Worm (Caenorhabditis elegans) whole organism, mixed stage, embryonic: Measurements from ENCODE around the gene nex-3.

ENCODE experiments used
- M03D4.4 ChIP-seq: sonication (generic microtip); optimal IDR thresholded peaks from 2 replicates; lab custom pipeline; 2017; ENCODE audit warnings: mild to moderate bottlenecking, missing genetic modification characterization, missing compliant biosample characterization
- bed-3 ChIP-seq: fragments of 200-800 bp; sonication (Bioruptor generic); optimal IDR thresholded peaks from 3 replicates; lab custom pipeline; 2018; ENCODE audit warnings: mild to moderate bottlenecking, missing genetic modification characterization, moderate library complexity, missing compliant biosample characterization
- blmp-1 ChIP-seq: fragments of 150-350 bp; optimal IDR thresholded peaks from 2 replicates; lab custom pipeline; 2014; ENCODE audit warnings: missing biosample characterization, missing genetic modification characterization
- ceh-39 ChIP-seq: fragments of 150-350 bp; optimal IDR thresholded peaks from 2 replicates; lab custom pipeline; 2014; ENCODE audit warnings: missing biosample characterization, missing genetic modification characterization
- ceh-83 ChIP-seq: fragments of 200-800 bp; sonication (Bioruptor generic); optimal IDR thresholded peaks from 2 replicates; lab custom pipeline; 2018; ENCODE audit warnings: mild to moderate bottlenecking, missing genetic modification characterization, missing compliant biosample characterization
- ces-1 ChIP-seq: fragments of 150-350 bp; optimal IDR thresholded peaks from 2 replicates; lab custom pipeline; 2014; ENCODE audit warnings: missing biosample characterization, missing genetic modification reagents, missing genetic modification characterization
- cnd-1 ChIP-seq: fragments of 200-800 bp; sonication (Bioruptor generic); optimal IDR thresholded peaks from 2 replicates; lab custom pipeline; 2018; ENCODE audit warnings: mild to moderate bottlenecking, missing genetic modification characterization, missing compliant biosample characterization
- drap-1 ChIP-seq: fragments of 200-800 bp; sonication (Bioruptor generic); optimal IDR thresholded peaks from 3 replicates; lab custom pipeline; 2018; ENCODE audit warnings: mild to moderate bottlenecking, missing genetic modification characterization, missing compliant biosample characterization
- elt-3 ChIP-seq: fragments of 150-350 bp; optimal IDR thresholded peaks from 2 replicates; lab custom pipeline; 2014; ENCODE audit warnings: missing biosample characterization, missing genetic modification characterization
- flh-1 ChIP-seq: fragments of 200-800 bp; sonication (Bioruptor generic); optimal IDR thresholded peaks from 2 replicates; lab custom pipeline; 2018; ENCODE audit warnings: mild to moderate bottlenecking, missing genetic modification characterization, moderate library complexity, missing compliant biosample characterization
- hlh-1 ChIP-seq: fragments of 150-350 bp; optimal IDR thresholded peaks from 2 replicates; lab custom pipeline; 2014; ENCODE audit warnings: missing biosample characterization, missing genetic modification reagents, missing genetic modification characterization
- lin-32 ChIP-seq: fragments of 200-800 bp; sonication (Bioruptor generic); optimal IDR thresholded peaks from 2 replicates; lab custom pipeline; 2018; ENCODE audit warnings: mild to moderate bottlenecking, missing genetic modification characterization, missing compliant biosample characterization
- lsy-2 ChIP-seq: fragments of 150-350 bp; optimal IDR thresholded peaks from 2 replicates; lab custom pipeline; 2014; ENCODE audit warnings: missing biosample characterization, missing genetic modification characterization
- mab-5 ChIP-seq: fragments of 150-350 bp; optimal IDR thresholded peaks from 2 replicates; lab custom pipeline; 2014; ENCODE audit warnings: missing biosample characterization, missing genetic modification characterization
- mep-1 ChIP-seq: fragments of 150-350 bp; optimal IDR thresholded peaks from 2 replicates; lab custom pipeline; 2017; ENCODE audit warnings: missing biosample characterization, missing genetic modification reagents, missing genetic modification characterization, inconsistent platforms
- mls-2 ChIP-seq: sonication (generic microtip); optimal IDR thresholded peaks from 2 replicates; lab custom pipeline; 2016; ENCODE audit warnings: mild to moderate bottlenecking, missing genetic modification characterization, moderate library complexity, missing compliant biosample characterization
- nhr-12 ChIP-seq: fragments of 150-350 bp; optimal IDR thresholded peaks from 2 replicates; lab custom pipeline; 2014; ENCODE audit warnings: missing biosample characterization, missing genetic modification characterization
- nhr-237 ChIP-seq: fragments of 150-350 bp; optimal IDR thresholded peaks from 2 replicates; lab custom pipeline; 2014; ENCODE audit warnings: missing biosample characterization, missing genetic modification characterization
- nhr-28 ChIP-seq: fragments of 150-350 bp; optimal IDR thresholded peaks from 2 replicates; lab custom pipeline; 2014; ENCODE audit warnings: missing biosample characterization, missing genetic modification characterization
- nhr-76 ChIP-seq: sonication (generic microtip); optimal IDR thresholded peaks from 2 replicates; lab custom pipeline; 2017; ENCODE audit warnings: missing biosample characterization, missing genetic modification characterization
- pha-4 ChIP-seq: fragments of 150-350 bp; optimal IDR thresholded peaks from 2 replicates; lab custom pipeline; 2018; ENCODE audit warnings: missing biosample characterization, missing genetic modification reagents, missing genetic modification characterization
- sem-2 ChIP-seq: fragments of 200-800 bp; sonication (Bioruptor generic); optimal IDR thresholded peaks from 2 replicates; lab custom pipeline; 2018; ENCODE audit warnings: mild to moderate bottlenecking, missing genetic modification characterization, missing compliant biosample characterization
- snpc-4 ChIP-seq: fragments of 150-350 bp; optimal IDR thresholded peaks from 2 replicates; lab custom pipeline; 2014; ENCODE audit warnings: missing biosample characterization, missing genetic modification characterization
- sptf-1 ChIP-seq: sonication (generic microtip); optimal IDR thresholded peaks from 2 replicates; lab custom pipeline; 2017; ENCODE audit warnings: mild to moderate bottlenecking, missing genetic modification characterization, moderate library complexity, missing compliant biosample characterization
- unc-39 ChIP-seq: fragments of 150-350 bp; optimal IDR thresholded peaks from 2 replicates; lab custom pipeline; 2014; ENCODE audit warnings: missing biosample characterization, missing genetic modification characterization
- unc-62 ChIP-seq: fragments of 150-350 bp; optimal IDR thresholded peaks from 2 replicates; lab custom pipeline; 2014; ENCODE audit warnings: missing biosample characterization, missing genetic modification reagents, missing genetic modification characterization
- zip-8 ChIP-seq: fragments of 150-350 bp; optimal IDR thresholded peaks from 2 replicates; lab custom pipeline; 2014; ENCODE audit warnings: missing biosample characterization, missing genetic modification characterization
- ztf-11 ChIP-seq: fragments of 150-350 bp; optimal IDR thresholded peaks from 2 replicates; lab custom pipeline; 2014; ENCODE audit warnings: missing biosample characterization, missing genetic modification characterization

Gene nex-3

ce11 chrIII:4481787-4482186 is 39.9 kb downstream of the nex-3 start:
- TF ChIP-seq ces-1 (no peak), bed-3 (GFP tag; lab: Kevin White, UChicago) (no peak), zip-8 (tag; lab: Kevin White, UChicago) (peak; percentile 97), unc-62 (GFP tag; lab: Kevin White, UChicago) (no peak)

- TF ChIP-seq mep-1 (tag; lab: Kevin White, UChicago) = no peak
- TF ChIP-seq mls-2 = no peak
- no peak for TF ChIP-seq blmp-1 (tag; lab: Kevin White, UChicago)
- no peak for TF ChIP-seq snpc-4 (tag; lab: Kevin White, UChicago)
- no peak for TF ChIP-seq nhr-76 (tag; lab: Kevin White, UChicago)
- TF ChIP-seq ztf-11 = no peak
- no peak for TF ChIP-seq elt-3 (tag; lab: Kevin White, UChicago)
- no peak for TF ChIP-seq nhr-28 (tag; lab: Kevin White, UChicago)
- TF ChIP-seq zip-8 (tag; lab: Kevin White, UChicago) = no peak
- TF ChIP-seq ces-1 = no peak
- TF ChIP-seq lsy-2 (tag; lab: Kevin White, UChicago) = no peak
- TF ChIP-seq hlh-1 (tag; lab: Kevin White, UChicago) = no peak
- no peak for TF ChIP-seq sem-2 (GFP tag; lab: Kevin White, UChicago)
- no peak for TF ChIP-seq bed-3 (GFP tag; lab: Kevin White, UChicago)
- TF ChIP-seq lin-32 = no peak
- no peak for TF ChIP-seq pha-4 (tag; lab: Kevin White, UChicago)
These were observed 41.1 kb downstream of the nex-3 start for ce11 chrIII:4482986-4483385.

ce11 chrIII:4487271-4487670 is 45.4 kb downstream of the nex-3 start:
- TF ChIP-seq lsy-2 (tag; lab: Kevin White, UChicago) (no peak), nhr-76 (tag; lab: Kevin White, UChicago) (no peak), ceh-39 (tag; lab: Kevin White, UChicago) (no peak), M03D4.4 (no peak), unc-39 (tag; lab: Kevin White, UChicago) (no peak), blmp-1 (tag; lab: Kevin White, UChicago) (no peak), zip-8 (tag; lab: Kevin White, UChicago) (no peak)

- TF ChIP-seq mab-5 (tag; lab: Kevin White, UChicago) = no peak
- no peak for TF ChIP-seq cnd-1 (tag; lab: Kevin White, UChicago)
- no peak for TF ChIP-seq unc-62 (GFP tag; lab: Kevin White, UChicago)
- TF ChIP-seq pha-4 (tag; lab: Kevin White, UChicago) = no peak
- TF ChIP-seq flh-1 (GFP tag; lab: Kevin White, UChicago) = no peak
- no peak for TF ChIP-seq M03D4.4
- no peak for TF ChIP-seq nhr-237 (tag; lab: Kevin White, UChicago)
- TF ChIP-seq sem-2 (GFP tag; lab: Kevin White, UChicago) = no peak
- no peak for TF ChIP-seq nhr-12 (tag; lab: Kevin White, UChicago)
- TF ChIP-seq lsy-2 (tag; lab: Kevin White, UChicago) = no peak
- no peak for TF ChIP-seq drap-1 (GFP tag; lab: Kevin White, UChicago)
- no peak for TF ChIP-seq ceh-83 (GFP tag; lab: Kevin White, UChicago)
- TF ChIP-seq elt-3 (tag; lab: Kevin White, UChicago) = no peak
These were observed 47.1 kb downstream of the nex-3 start, which contains the start of gene cpg-1 for ce11 chrIII:4488892-4489409. Gene cpg-1 (plus strand): TSS chrIII:4489359.

- peak; percentile 62 for TF ChIP-seq ceh-83 (GFP tag; lab: Kevin White, UChicago)
- TF ChIP-seq blmp-1 (tag; lab: Kevin White, UChicago) = no peak
- TF ChIP-seq snpc-4 (tag; lab: Kevin White, UChicago) = no peak
- TF ChIP-seq mls-2 = no peak
- TF ChIP-seq sptf-1 (tag; lab: Kevin White, UChicago) = peak; percentile 21
- TF ChIP-seq cnd-1 (tag; lab: Kevin White, UChicago) = peak; percentile 25
These were observed 49.6 kb downstream of the nex-3 start for ce11 chrIII:4491164-4492144.
